Fruit fly (Drosophila melanogaster) whole organism, pupa: ENCODE measurements around the gene CG42681.

ENCODE experiments used
- CG13204 ChIP-seq: fragments of 200-800 bp; sonication (Bioruptor generic); optimal IDR thresholded peaks from 2 replicates; lab custom pipeline; 2018; ENCODE audit warnings: missing biosample characterization, mild to moderate bottlenecking, missing genetic modification characterization, moderate library complexity
- CG14655 ChIP-seq: fragments of 200-800 bp; sonication (Bioruptor generic); optimal IDR thresholded peaks from 3 replicates; lab custom pipeline; 2017; ENCODE audit warnings: mild to moderate bottlenecking, missing biosample characterization, missing genetic modification reagents, missing genetic modification characterization
- CG15710 ChIP-seq: fragments of 200-800 bp; sonication (Bioruptor generic); optimal IDR thresholded peaks from 2 replicates; lab custom pipeline; 2018; ENCODE audit warnings: missing biosample characterization, mild to moderate bottlenecking, missing genetic modification characterization, moderate library complexity
- CG32121 ChIP-seq: fragments of 200-800 bp; sonication (Bioruptor generic); IDR thresholded peaks from 2 replicates; pipeline ENCODE4 v1.3.6; 2022; ENCODE audit warnings: missing biosample characterization, missing genetic modification characterization
- CG34367 ChIP-seq: fragments of 200-800 bp; sonication (Bioruptor generic); optimal IDR thresholded peaks from 2 replicates; lab custom pipeline; 2018; ENCODE audit warnings: missing biosample characterization, mild to moderate bottlenecking, missing genetic modification characterization
- EcR ChIP-seq: fragments of 200-800 bp; sonication (Bioruptor generic); optimal IDR thresholded peaks from 3 replicates; lab custom pipeline; 2019; ENCODE audit warnings: missing biosample characterization, missing genetic modification characterization, mild to moderate bottlenecking, moderate library complexity, missing genetic modification reagents
- Ets98B ChIP-seq: fragments of 200-800 bp; sonication (Bioruptor generic); IDR thresholded peaks from 2 replicates; pipeline ENCODE4 v1.3.6; 2022; ENCODE audit warnings: missing biosample characterization, missing genetic modification characterization
- Pif1A ChIP-seq: fragments of 200-800 bp; sonication (Bioruptor generic); optimal IDR thresholded peaks from 3 replicates; lab custom pipeline; 2016; ENCODE audit warnings: missing biosample characterization, missing genetic modification characterization
- fd96Ca ChIP-seq: fragments of 200-800 bp; sonication (Bioruptor generic); IDR thresholded peaks from 3 replicates; pipeline ENCODE4 v1.3.6; 2022; ENCODE audit warnings: missing biosample characterization, missing genetic modification characterization
- gl ChIP-seq: fragments of 200-800 bp; sonication (Bioruptor generic); optimal IDR thresholded peaks from 2 replicates; lab custom pipeline; 2018; ENCODE audit warnings: missing biosample characterization, mild to moderate bottlenecking, missing genetic modification characterization
- rn ChIP-seq: fragments of 200-800 bp; sonication (Bioruptor generic); IDR thresholded peaks from 2 replicates; pipeline ENCODE4 v1.3.6; 2022; ENCODE audit warnings: missing biosample characterization, missing genetic modification characterization

DNA sequence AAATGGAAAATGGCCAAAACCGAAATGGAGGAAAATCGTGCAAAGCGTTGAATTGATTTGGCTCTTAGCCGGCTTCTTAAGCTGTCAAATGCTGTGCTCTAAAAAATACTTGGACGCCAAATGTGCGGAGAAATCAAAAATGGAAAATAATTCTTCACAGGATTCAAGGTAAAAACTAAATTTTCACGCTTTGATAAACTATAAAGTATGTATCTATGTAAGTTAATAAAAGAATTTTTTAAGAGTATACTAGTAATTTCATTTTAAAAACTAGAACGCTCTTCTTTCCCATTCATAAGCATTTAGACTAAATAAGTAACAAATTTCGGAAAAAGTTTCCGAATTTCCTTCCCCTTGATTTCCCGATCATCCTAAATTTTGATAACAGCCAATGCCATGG is 18.2 kb downstream of the CG42681 start, which contains the start of gene CSN1a:
- TF ChIP-seq CG15710 (tag; lab: Kevin White, UChicago) (no peak), rn (GFP tag; lab: Robert Waterston, UW) (no peak), fd96Ca (GFP tag; lab: Robert Waterston, UW) (no peak), CG34367 (tag; lab: Kevin White, UChicago) (no peak), CG32121 (GFP tag; lab: Robert Waterston, UW) (no peak), EcR (GFP tag; lab: Kevin White, UChicago) (no peak), Ets98B (GFP tag; lab: Robert Waterston, UW) (no peak), CG13204 (GFP tag; lab: Kevin White, UChicago) (no peak), CG14655 (GFP tag; lab: Kevin White, UChicago) (no peak), gl (no peak), Pif1A (GFP tag; lab: Kevin White, UChicago) (no peak)
